Fruit fly (Drosophila melanogaster) whole organism, prepupa: Measurements from ENCODE around the gene CG14646.
A peak's percentile ranks its signal among the peaks of the same experiment; 100 is the strongest.

ENCODE experiments used
- Blimp-1 ChIP-seq: fragments of 200-800 bp; sonication (Bioruptor generic); optimal IDR thresholded peaks from 3 replicates; lab custom pipeline; 2017; ENCODE audit warnings: missing biosample characterization, missing genetic modification characterization, mild to moderate bottlenecking, moderate library complexity, missing genetic modification reagents
- CG10631 ChIP-seq: fragments of 200-800 bp; sonication (Bioruptor generic); optimal IDR thresholded peaks from 2 replicates; lab custom pipeline; 2016; ENCODE audit warnings: missing biosample characterization, missing genetic modification characterization
- CG11762 ChIP-seq: fragments of 200-800 bp; sonication (Bioruptor generic); optimal IDR thresholded peaks from 3 replicates; lab custom pipeline; 2016; ENCODE audit warnings: missing biosample characterization, missing genetic modification characterization; ENCODE audit not compliant: insufficient read depth
- CG11902 ChIP-seq: fragments of 200-800 bp; sonication (Bioruptor generic); optimal IDR thresholded peaks from 3 replicates; lab custom pipeline; 2016; ENCODE audit warnings: missing biosample characterization, missing genetic modification characterization
- CG3032 ChIP-seq: fragments of 200-800 bp; optimal IDR thresholded peaks from 2 replicates; lab custom pipeline; 2019; ENCODE audit warnings: missing biosample characterization, mild to moderate bottlenecking, missing genetic modification characterization, moderate library complexity
- CG31627 ChIP-seq: fragments of 200-800 bp; sonication (Bioruptor generic); optimal IDR thresholded peaks from 3 replicates; lab custom pipeline; 2016; ENCODE audit warnings: missing biosample characterization, missing genetic modification characterization
- CG32006 ChIP-seq: fragments of 200-800 bp; sonication (Bioruptor generic); optimal IDR thresholded peaks from 3 replicates; lab custom pipeline; 2017; ENCODE audit warnings: missing biosample characterization, mild to moderate bottlenecking, missing genetic modification characterization
- CG34406 ChIP-seq: fragments of 200-800 bp; sonication (Bioruptor generic); optimal IDR thresholded peaks from 3 replicates; lab custom pipeline; 2016; ENCODE audit warnings: missing biosample characterization, missing genetic modification characterization
- CG3919 ChIP-seq: fragments of 200-800 bp; sonication (Bioruptor generic); optimal IDR thresholded peaks from 3 replicates; lab custom pipeline; 2016; ENCODE audit warnings: missing biosample characterization, missing genetic modification characterization
- CG6163 ChIP-seq: fragments of 200-800 bp; sonication (Bioruptor generic); IDR thresholded peaks from 3 replicates; pipeline ENCODE4 v1.3.6; 2022; ENCODE audit warnings: missing biosample characterization, missing genetic modification characterization
- CG6792 ChIP-seq: fragments of 200-800 bp; sonication (Bioruptor generic); optimal IDR thresholded peaks from 3 replicates; lab custom pipeline; 2016; ENCODE audit warnings: missing biosample characterization, missing genetic modification characterization
- CG6854 ChIP-seq: fragments of 200-800 bp; sonication (Bioruptor generic); optimal IDR thresholded peaks from 2 replicates; lab custom pipeline; 2017; ENCODE audit warnings: missing biosample characterization, mild to moderate bottlenecking, missing genetic modification characterization
- CG7368 ChIP-seq: fragments of 200-800 bp; sonication (Bioruptor generic); optimal IDR thresholded peaks from 3 replicates; lab custom pipeline; 2016; ENCODE audit warnings: missing biosample characterization, missing genetic modification characterization
- CG8119 ChIP-seq: fragments of 200-800 bp; sonication (Bioruptor generic); IDR thresholded peaks from 3 replicates; pipeline ENCODE4 v1.3.6; 2022; ENCODE audit warnings: missing biosample characterization, missing genetic modification characterization
- CG8632 ChIP-seq: fragments of 200-800 bp; sonication (Bioruptor generic); optimal IDR thresholded peaks from 3 replicates; lab custom pipeline; 2016; ENCODE audit warnings: missing biosample characterization, missing genetic modification characterization
- CG9139 ChIP-seq: fragments of 200-800 bp; sonication (Bioruptor generic); optimal IDR thresholded peaks from 3 replicates; lab custom pipeline; 2017; ENCODE audit warnings: missing biosample characterization, mild to moderate bottlenecking, missing genetic modification characterization
- Eip78C ChIP-seq: fragments of 200-800 bp; sonication (Bioruptor generic); peaks from one replicate; lab custom pipeline; 2016; ENCODE audit warnings: missing biosample characterization, missing genetic modification characterization
- Eip93F ChIP-seq: fragments of 200-800 bp; sonication (Bioruptor generic); optimal IDR thresholded peaks from 2 replicates; lab custom pipeline; 2016; ENCODE audit warnings: missing biosample characterization, mild to moderate bottlenecking, missing genetic modification characterization
- Gug ChIP-seq: fragments of 200-800 bp; sonication (Bioruptor generic); IDR thresholded peaks from 2 replicates; pipeline ENCODE4 v1.3.6; 2022; ENCODE audit warnings: missing biosample characterization, missing genetic modification characterization
- Hr38 ChIP-seq: sonication (Bioruptor generic); optimal IDR thresholded peaks from 2 replicates; lab custom pipeline; 2016; ENCODE audit warnings: missing biosample characterization, missing genetic modification characterization
- Hr39 ChIP-seq: fragments of 200-800 bp; sonication (Bioruptor generic); optimal IDR thresholded peaks from 2 replicates; lab custom pipeline; 2016; ENCODE audit warnings: missing biosample characterization, missing genetic modification characterization
- Lpt ChIP-seq: fragments of 200-800 bp; sonication (Bioruptor generic); optimal IDR thresholded peaks from 3 replicates; lab custom pipeline; 2016; ENCODE audit warnings: missing biosample characterization, missing genetic modification characterization
- Met ChIP-seq: fragments of 200-800 bp; sonication (Bioruptor generic); optimal IDR thresholded peaks from 3 replicates; lab custom pipeline; 2016; ENCODE audit warnings: missing biosample characterization, missing genetic modification characterization
- Smox ChIP-seq: fragments of 200-800 bp; sonication (Bioruptor generic); optimal IDR thresholded peaks from 3 replicates; lab custom pipeline; 2016; ENCODE audit warnings: missing biosample characterization, missing genetic modification characterization
- Sox102F ChIP-seq: fragments of 200-800 bp; sonication (Bioruptor generic); optimal IDR thresholded peaks from 2 replicates; lab custom pipeline; 2016; ENCODE audit warnings: missing biosample characterization, mild to moderate bottlenecking, missing genetic modification characterization
- Sox14 ChIP-seq: fragments of 200-800 bp; sonication (Bioruptor generic); optimal IDR thresholded peaks from 3 replicates; lab custom pipeline; 2016; ENCODE audit warnings: missing biosample characterization, missing genetic modification characterization
- achi ChIP-seq: fragments of 200-800 bp; sonication (Bioruptor generic); optimal IDR thresholded peaks from 3 replicates; lab custom pipeline; 2016; ENCODE audit warnings: missing biosample characterization, missing genetic modification characterization
- acj6 ChIP-seq: fragments of 200-800 bp; sonication (Bioruptor generic); optimal IDR thresholded peaks from 3 replicates; lab custom pipeline; 2016; ENCODE audit warnings: missing biosample characterization, missing genetic modification characterization
- dsx ChIP-seq: fragments of 200-800 bp; optimal IDR thresholded peaks from 3 replicates; lab custom pipeline; 2019; ENCODE audit warnings: missing biosample characterization, mild to moderate bottlenecking, missing genetic modification characterization, moderate library complexity; ENCODE audit not compliant: poor library complexity, severe bottlenecking
- eg ChIP-seq: fragments of 200-800 bp; sonication (Bioruptor generic); IDR thresholded peaks from 3 replicates; pipeline ENCODE4 v1.3.6; 2022; ENCODE audit warnings: missing biosample characterization, missing genetic modification characterization
- esn ChIP-seq: fragments of 200-800 bp; sonication (Bioruptor generic); optimal IDR thresholded peaks from 2 replicates; lab custom pipeline; 2016; ENCODE audit warnings: missing biosample characterization, mild to moderate bottlenecking, missing genetic modification characterization, moderate library complexity
- fd85E ChIP-seq: fragments of 200-800 bp; sonication (Bioruptor generic); optimal IDR thresholded peaks from 3 replicates; lab custom pipeline; 2016; ENCODE audit warnings: missing biosample characterization, missing genetic modification characterization
- fkh ChIP-seq: fragments of 200-800 bp; sonication (Bioruptor generic); optimal IDR thresholded peaks from 3 replicates; lab custom pipeline; 2017; ENCODE audit warnings: missing biosample characterization, mild to moderate bottlenecking, missing genetic modification characterization, moderate library complexity
- lz ChIP-seq: fragments of 200-800 bp; sonication (Bioruptor generic); optimal IDR thresholded peaks from 3 replicates; lab custom pipeline; 2016; ENCODE audit warnings: missing biosample characterization, missing genetic modification characterization
- net ChIP-seq: fragments of 200-800 bp; sonication (Bioruptor generic); optimal IDR thresholded peaks from 3 replicates; lab custom pipeline; 2016; ENCODE audit warnings: missing biosample characterization, missing genetic modification characterization
- salr ChIP-seq, 2 experiments: fragments of 200-800 bp; sonication (Bioruptor generic); optimal IDR thresholded peaks; 3 replicates each; lab custom pipeline; 2016 to 2018; ENCODE audit warnings: missing biosample characterization in 2 of 2, missing genetic modification characterization in 2 of 2, mild to moderate bottlenecking in 1 of 2
- spab ChIP-seq: fragments of 200-800 bp; sonication (Bioruptor generic); optimal IDR thresholded peaks from 2 replicates; lab custom pipeline; 2017; ENCODE audit warnings: missing biosample characterization, mild to moderate bottlenecking, missing genetic modification characterization, missing genetic modification reagents
- ss ChIP-seq, 2 experiments: fragments of 200-800 bp; sonication (Bioruptor generic); optimal IDR thresholded peaks; 2 replicates in 1 of 2; 3 replicates in 1 of 2; lab custom pipeline; 2017 to 2018; ENCODE audit warnings: mild to moderate bottlenecking in 2 of 2, missing biosample characterization in 2 of 2, missing genetic modification characterization in 2 of 2, moderate library complexity in 1 of 2
- svp ChIP-seq: fragments of 200-800 bp; sonication (Bioruptor generic); peaks from one replicate; lab custom pipeline; 2016; ENCODE audit warnings: missing biosample characterization, missing genetic modification characterization
- topi ChIP-seq: fragments of 200-800 bp; sonication (Bioruptor generic); optimal IDR thresholded peaks from 3 replicates; lab custom pipeline; 2016; ENCODE audit warnings: missing biosample characterization, missing genetic modification characterization
- vri ChIP-seq: fragments of 200-800 bp; sonication (Bioruptor generic); optimal IDR thresholded peaks from 3 replicates; lab custom pipeline; 2016; ENCODE audit warnings: missing biosample characterization, mild to moderate bottlenecking, missing genetic modification characterization

CG14646 gene

DNA sequence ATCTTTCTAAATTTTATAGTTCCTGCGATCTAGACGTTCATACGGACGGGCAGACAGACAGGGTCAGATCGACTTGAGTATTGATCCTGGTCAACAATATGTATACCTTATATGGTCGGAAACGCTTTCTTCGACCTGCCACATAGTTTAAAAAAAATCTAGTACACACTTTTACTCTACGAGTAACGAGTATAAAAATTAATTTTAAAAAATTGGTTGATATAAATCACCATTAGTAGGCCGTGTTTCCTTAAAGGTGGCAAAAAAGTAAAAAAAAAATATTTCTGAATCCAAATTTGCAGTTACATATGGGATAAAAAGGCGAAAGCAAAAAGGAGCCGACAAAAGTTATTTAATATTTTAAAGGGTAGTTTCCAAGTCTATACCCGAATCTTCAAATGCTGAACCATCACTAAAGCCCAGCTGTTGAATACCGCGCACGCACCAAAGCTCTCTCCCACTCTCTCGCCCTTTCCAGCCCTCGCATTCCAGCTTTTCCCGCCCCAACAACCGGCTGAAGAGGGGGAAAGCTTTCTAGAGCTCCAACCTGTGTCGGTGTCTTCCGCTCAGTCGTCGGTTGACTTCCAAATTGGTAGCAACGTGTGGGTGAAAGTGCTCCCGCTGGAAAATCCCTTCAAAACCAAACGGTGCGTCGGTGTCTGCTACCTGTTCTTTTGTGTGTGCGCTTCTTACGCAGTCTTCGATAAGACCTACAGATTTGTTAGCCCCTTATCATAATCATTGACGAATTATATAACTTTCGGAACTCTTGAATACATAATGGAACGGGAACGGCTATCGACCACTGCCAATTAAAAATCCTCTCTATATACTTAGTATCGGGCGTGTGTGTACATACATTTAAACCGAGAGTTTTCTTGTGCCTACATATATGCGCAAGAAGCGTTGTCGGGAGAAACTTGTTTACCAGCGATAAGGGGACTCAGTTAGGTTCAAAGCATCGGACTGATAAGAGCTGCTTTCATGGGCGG lies 11.5 kb upstream of the CG14646 start, which contains the start of gene Sfxn1-3:
Gene Sfxn1-3 (plus strand): TSS at position 238 of the 992 bp plus-strand sequence.
- peak; percentile 100 for TF ChIP-seq vri (GFP tag; lab: Kevin White, UChicago)
- peak; percentile 37 for TF ChIP-seq CG11762 (GFP tag; lab: Kevin White, UChicago)
- TF ChIP-seq CG3919 (GFP tag; lab: Kevin White, UChicago), result peak; percentile 67
- no peak for TF ChIP-seq fd85E (GFP tag; lab: Kevin White, UChicago)
- TF ChIP-seq CG6854 (GFP tag; lab: Kevin White, UChicago), result peak; percentile 90
- TF ChIP-seq Sox102F (GFP tag; lab: Kevin White, UChicago), result no peak
- TF ChIP-seq spab, result no peak
- no peak for TF ChIP-seq achi (GFP tag; lab: Kevin White, UChicago)
- TF ChIP-seq salr (GFP tag; optimal IDR thresholded peaks at IDR 0.05; lab: Kevin White, UChicago), result peak in 1 of 2 experiments; percentile 4
- TF ChIP-seq Hr39 (GFP tag; lab: Kevin White, UChicago), result peak; percentile 22
- no peak for TF ChIP-seq Hr38
- peak; percentile 71; the same call in 2 of the 3 replicates for TF ChIP-seq eg
- TF ChIP-seq Met (GFP tag; lab: Kevin White, UChicago), result peak; percentile 54
- TF ChIP-seq Gug (GFP tag; lab: Robert Waterston, UW), result no peak
- TF ChIP-seq CG6163 (GFP tag; lab: Robert Waterston, UW), result peak; percentile 68
- peak; percentile 10 for TF ChIP-seq CG8632 (GFP tag; lab: Kevin White, UChicago)
- peak in 1 of 2 experiments; percentile 66 for TF ChIP-seq ss (GFP tag; optimal IDR thresholded peaks at IDR 0.05; lab: Kevin White, UChicago)
- TF ChIP-seq CG9139, result peak; percentile 70
- peak; percentile 88 for TF ChIP-seq Eip78C (GFP tag; lab: Kevin White, UChicago)
- TF ChIP-seq fkh (GFP tag; lab: Kevin White, UChicago), result peak; percentile 87
- peak; percentile 35 for TF ChIP-seq CG31627 (GFP tag; lab: Kevin White, UChicago)
- TF ChIP-seq dsx (GFP tag; lab: Kevin White, UChicago), result peak; percentile 72
- peak; percentile 40 for TF ChIP-seq Blimp-1 (GFP tag; lab: Kevin White, UChicago)
- peak; percentile 50; the same call in 2 of the 3 replicates for TF ChIP-seq CG8119 (GFP tag; lab: Robert Waterston, UW)
- TF ChIP-seq Smox, result peak; percentile 34
- TF ChIP-seq CG6792 (GFP tag; lab: Kevin White, UChicago), result peak; percentile 4
- TF ChIP-seq Sox14 (GFP tag; lab: Kevin White, UChicago), result peak; percentile 10
- peak; percentile 4 for TF ChIP-seq CG3032 (tag; lab: Kevin White, UChicago)
- TF ChIP-seq lz (GFP tag; lab: Kevin White, UChicago), result peak; percentile 37
- TF ChIP-seq topi (GFP tag; lab: Kevin White, UChicago), result peak; percentile 57
- peak; percentile 46 for TF ChIP-seq CG7368 (GFP tag; lab: Kevin White, UChicago)
- peak; percentile 86 for TF ChIP-seq svp
- TF ChIP-seq CG34406 (GFP tag; lab: Kevin White, UChicago), result peak; percentile 11
- TF ChIP-seq Lpt (GFP tag; lab: Kevin White, UChicago), result peak; percentile 7
- TF ChIP-seq CG32006 (GFP tag; lab: Kevin White, UChicago), result no peak
- peak; percentile 2 for TF ChIP-seq acj6 (GFP tag; lab: Kevin White, UChicago)
- no peak for TF ChIP-seq CG10631 (GFP tag; lab: Kevin White, UChicago)
- no peak for TF ChIP-seq CG11902 (GFP tag; lab: Kevin White, UChicago)
- TF ChIP-seq Eip93F (GFP tag; lab: Kevin White, UChicago), result no peak
- peak; percentile 64 for TF ChIP-seq esn (GFP tag; lab: Kevin White, UChicago)
- peak; percentile 62 for TF ChIP-seq net (GFP tag; lab: Kevin White, UChicago)
